Worm (Caenorhabditis elegans): Measurements from ENCODE around the gene set-1.

ce11 chrIII:6489493-6489892 lies 37.3 kb upstream of the set-1 start, which contains the start of gene rpt-3:
- no peak for TF ChIP-seq ceh-90 (tag; optimal IDR thresholded peaks at IDR 0.05)
- TF ChIP-seq snpc-4 (tag; optimal IDR thresholded peaks at IDR 0.05), result no peak
- no peak for TF ChIP-seq F16B12.6 (tag; optimal IDR thresholded peaks at IDR 0.05)
- TF ChIP-seq pqm-1 (tag; optimal IDR thresholded peaks at IDR 0.05), result no peak
- TF ChIP-seq egl-27 (tag; optimal IDR thresholded peaks at IDR 0.05), result no peak
- TF ChIP-seq lir-3 (tag; optimal IDR thresholded peaks at IDR 0.05; ENCODE audit: poor library complexity), result no peak
- TF ChIP-seq ceh-8 (GFP tag; optimal IDR thresholded peaks at IDR 0.05), result no peak
- TF ChIP-seq nhr-77 (tag; optimal IDR thresholded peaks at IDR 0.05), result no peak
- no peak for TF ChIP-seq nhr-237 (tag; optimal IDR thresholded peaks at IDR 0.05)
- no peak for TF ChIP-seq grh-1 (GFP tag; IDR thresholded peaks at IDR 0.05)
- no peak for TF ChIP-seq ama-1 (optimal IDR thresholded peaks at IDR 0.05)
- TF ChIP-seq snu-23 (GFP tag; optimal IDR thresholded peaks at IDR 0.05), result no peak
- TF ChIP-seq unc-130 (tag; optimal IDR thresholded peaks at IDR 0.05), result no peak
- TF ChIP-seq nhr-47 (tag; optimal IDR thresholded peaks at IDR 0.05), result no peak
